Fruit fly (Drosophila melanogaster): ENCODE results near the gene CG42789.

- TF ChIP-seq psq (optimal IDR thresholded peaks at IDR 0.05) (no peak), Dll (optimal IDR thresholded peaks at IDR 0.05) (no peak), CG8478 (optimal IDR thresholded peaks at IDR 0.05) (peak; percentile 55), pan (optimal IDR thresholded peaks at IDR 0.05) (no peak), EcR (GFP tag; optimal IDR thresholded peaks at IDR 0.05) (peak in 1 of 2 experiments; percentile 43), usp (GFP tag; optimal IDR thresholded peaks at IDR 0.05) (no peak)
Observed at dm6 chr3R:26797748-26798468, 13.9 kb upstream of the CG42789 start.
